Fruit fly (Drosophila melanogaster) whole organism, adult: ENCODE data around the gene fzy.

Experiments used
- CG14711 ChIP-seq: fragments of 200-800 bp; sonication (Bioruptor generic); optimal IDR thresholded peaks from 2 replicates; lab custom pipeline; 2018; ENCODE audit warnings: missing biosample characterization, mild to moderate bottlenecking, missing genetic modification characterization, moderate library complexity
- CG7101 ChIP-seq: fragments of 200-800 bp; sonication (Bioruptor generic); optimal IDR thresholded peaks from 2 replicates; lab custom pipeline; 2018; ENCODE audit warnings: missing biosample characterization, mild to moderate bottlenecking, missing genetic modification characterization, moderate library complexity
- Hr96 ChIP-seq: fragments of 200-800 bp; sonication (Bioruptor generic); optimal IDR thresholded peaks from 2 replicates; lab custom pipeline; 2016; ENCODE audit warnings: missing biosample characterization, missing genetic modification characterization
- Mnt ChIP-seq: fragments of 200-800 bp; sonication (Bioruptor generic); optimal IDR thresholded peaks from 2 replicates; lab custom pipeline; 2016; ENCODE audit warnings: missing biosample characterization, mild to moderate bottlenecking, missing genetic modification characterization
- toe ChIP-seq: fragments of 200-800 bp; sonication (Bioruptor generic); optimal IDR thresholded peaks from 2 replicates; lab custom pipeline; 2016; ENCODE audit warnings: missing biosample characterization, missing genetic modification characterization

- TF ChIP-seq Hr96 (GFP tag; lab: Kevin White, UChicago) (no peak), CG14711 (tag; lab: Kevin White, UChicago) (no peak), Mnt (GFP tag; lab: Kevin White, UChicago) (no peak), CG7101 (tag; lab: Kevin White, UChicago) (no peak), toe (GFP tag; lab: Kevin White, UChicago) (no peak)
Measured at dm6 chr2L:16337785-16338184, 27.0 kb downstream of the fzy start, which contains the start of gene CG31817.
